Worm (Caenorhabditis elegans) whole organism, late embryonic: ENCODE data around the gene F32D1.3.

Experiments
- C08G9.2 ChIP-seq: sonication (generic microtip); optimal IDR thresholded peaks from 2 replicates; lab custom pipeline; 2016; ENCODE audit warnings: mild to moderate bottlenecking, missing genetic modification characterization, moderate library complexity, missing compliant biosample characterization
- C38D4.7 ChIP-seq: fragments of 200-800 bp; sonication (Bioruptor generic); optimal IDR thresholded peaks from 2 replicates; lab custom pipeline; 2018; ENCODE audit warnings: mild to moderate bottlenecking, missing genetic modification characterization, moderate library complexity, missing compliant biosample characterization
- K02D7.2 ChIP-seq: sonication (generic microtip); optimal IDR thresholded peaks from 2 replicates; lab custom pipeline; 2017; ENCODE audit warnings: mild to moderate bottlenecking, missing genetic modification characterization, missing compliant biosample characterization
- T23F11.4 ChIP-seq: fragments of 200-800 bp; sonication (Bioruptor generic); optimal IDR thresholded peaks from 2 replicates; lab custom pipeline; 2018; ENCODE audit warnings: mild to moderate bottlenecking, missing genetic modification characterization, missing compliant biosample characterization
- Y22D7AL.16 ChIP-seq: sonication (generic microtip); optimal IDR thresholded peaks from 2 replicates; lab custom pipeline; 2016; ENCODE audit warnings: missing genetic modification characterization, missing compliant biosample characterization
- ahr-1 ChIP-seq: sonication (generic microtip); optimal IDR thresholded peaks from 2 replicates; lab custom pipeline; 2016; ENCODE audit warnings: missing genetic modification characterization, missing compliant biosample characterization
- ama-1 ChIP-seq: fragments of 150-350 bp; optimal IDR thresholded peaks from 2 replicates; lab custom pipeline; 2014
- ceh-14 ChIP-seq: sonication (generic microtip); optimal IDR thresholded peaks from 2 replicates; lab custom pipeline; 2016; ENCODE audit warnings: missing genotype, missing genetic modification characterization, missing compliant biosample characterization
- ceh-18 ChIP-seq: sonication (generic microtip); optimal IDR thresholded peaks from 2 replicates; lab custom pipeline; 2016; ENCODE audit warnings: missing genetic modification characterization, missing compliant biosample characterization
- ceh-22 ChIP-seq: sonication (generic microtip); optimal IDR thresholded peaks from 2 replicates; lab custom pipeline; 2017; ENCODE audit warnings: missing biosample characterization, missing genetic modification characterization
- ceh-24 ChIP-seq: sonication (generic microtip); optimal IDR thresholded peaks from 2 replicates; lab custom pipeline; 2016; ENCODE audit warnings: mild to moderate bottlenecking, missing genetic modification characterization, missing compliant biosample characterization
- ceh-31 ChIP-seq: sonication (generic microtip); optimal IDR thresholded peaks from 2 replicates; lab custom pipeline; 2016; ENCODE audit warnings: missing genetic modification characterization, missing compliant biosample characterization
- ceh-45 ChIP-seq: fragments of 200-800 bp; sonication (Bioruptor generic); IDR thresholded peaks from 2 replicates; pipeline ENCODE4 v1.3.6; 2022; ENCODE audit warnings: missing genetic modification reagents, missing genetic modification characterization, missing compliant biosample characterization
- ceh-48 ChIP-seq: sonication (generic microtip); optimal IDR thresholded peaks from 2 replicates; lab custom pipeline; 2016; ENCODE audit warnings: missing genetic modification characterization, inconsistent platforms, missing compliant biosample characterization
- ceh-6 ChIP-seq: fragments of 200-800 bp; sonication (Bioruptor generic); optimal IDR thresholded peaks from 2 replicates; lab custom pipeline; 2018; ENCODE audit warnings: mild to moderate bottlenecking, missing genetic modification characterization, missing compliant biosample characterization
- ceh-9 ChIP-seq: sonication (generic microtip); optimal IDR thresholded peaks from 2 replicates; lab custom pipeline; 2016; ENCODE audit warnings: mild to moderate bottlenecking, missing genetic modification characterization, inconsistent platforms, missing compliant biosample characterization
- che-1 ChIP-seq: sonication (generic microtip); optimal IDR thresholded peaks from 2 replicates; lab custom pipeline; 2016; ENCODE audit warnings: mild to moderate bottlenecking, missing genetic modification characterization, missing compliant biosample characterization
- dmd-4 ChIP-seq: sonication (generic microtip); optimal IDR thresholded peaks from 2 replicates; lab custom pipeline; 2016; ENCODE audit warnings: borderline replicate concordance, missing genetic modification characterization, missing compliant biosample characterization
- dve-1 ChIP-seq: sonication (generic microtip); optimal IDR thresholded peaks from 2 replicates; lab custom pipeline; 2017; ENCODE audit warnings: antibody characterized with exemption, mild to moderate bottlenecking, missing genetic modification characterization, missing compliant biosample characterization
- eyg-1 ChIP-seq: sonication (generic microtip); optimal IDR thresholded peaks from 2 replicates; lab custom pipeline; 2016; ENCODE audit warnings: missing genotype, missing genetic modification characterization, missing compliant biosample characterization
- fax-1 ChIP-seq: sonication (generic microtip); optimal IDR thresholded peaks from 2 replicates; lab custom pipeline; 2016; ENCODE audit warnings: missing genotype, missing genetic modification characterization, missing compliant biosample characterization
- hlh-13 ChIP-seq: fragments of 200-800 bp; sonication (Bioruptor generic); optimal IDR thresholded peaks from 2 replicates; lab custom pipeline; 2018; ENCODE audit warnings: mild to moderate bottlenecking, missing genetic modification characterization, missing compliant biosample characterization
- hlh-30 ChIP-seq: sonication (generic microtip); optimal IDR thresholded peaks from 2 replicates; lab custom pipeline; 2017; ENCODE audit warnings: antibody characterized with exemption, missing genetic modification characterization, missing compliant biosample characterization; ENCODE audit not compliant: insufficient read depth
- madf-2 ChIP-seq: sonication (generic microtip); optimal IDR thresholded peaks from 2 replicates; lab custom pipeline; 2017; ENCODE audit warnings: missing genetic modification characterization, missing compliant biosample characterization
- nhr-11 ChIP-seq: fragments of 150-350 bp; optimal IDR thresholded peaks from 2 replicates; lab custom pipeline; 2014; ENCODE audit warnings: missing biosample characterization, missing genetic modification characterization
- npax-4 ChIP-seq: sonication (generic microtip); optimal IDR thresholded peaks from 2 replicates; lab custom pipeline; 2016; ENCODE audit warnings: missing genetic modification characterization, missing compliant biosample characterization
- odd-2 ChIP-seq: sonication (generic microtip); optimal IDR thresholded peaks from 2 replicates; lab custom pipeline; 2017; ENCODE audit warnings: antibody characterized with exemption, mild to moderate bottlenecking, missing genetic modification characterization, missing compliant biosample characterization
- pat-9 ChIP-seq: fragments of 200-800 bp; sonication (Bioruptor generic); optimal IDR thresholded peaks from 2 replicates; lab custom pipeline; 2018; ENCODE audit warnings: mild to moderate bottlenecking, missing genetic modification characterization, moderate library complexity, missing compliant biosample characterization
- pax-1 ChIP-seq: fragments of 150-350 bp; optimal IDR thresholded peaks from 2 replicates; lab custom pipeline; 2014; ENCODE audit warnings: missing biosample characterization, missing genetic modification characterization
- pha-4 ChIP-seq: fragments of 150-350 bp; optimal IDR thresholded peaks from 2 replicates; lab custom pipeline; 2018; ENCODE audit warnings: missing biosample characterization, missing genetic modification reagents, missing genetic modification characterization
- ref-2 ChIP-seq: sonication (generic microtip); optimal IDR thresholded peaks from 2 replicates; lab custom pipeline; 2016; ENCODE audit warnings: missing genetic modification characterization, missing compliant biosample characterization
- rnt-1 ChIP-seq: sonication (generic microtip); optimal IDR thresholded peaks from 2 replicates; lab custom pipeline; 2016; ENCODE audit warnings: missing genetic modification characterization, missing compliant biosample characterization
- sox-2 ChIP-seq: fragments of 200-800 bp; sonication (Bioruptor generic); IDR thresholded peaks from 2 replicates; pipeline ENCODE4 v1.3.6; 2022; ENCODE audit warnings: missing genetic modification reagents, missing genetic modification characterization, missing compliant biosample characterization
- syd-9 ChIP-seq: sonication (generic microtip); optimal IDR thresholded peaks from 2 replicates; lab custom pipeline; 2016; ENCODE audit warnings: mild to moderate bottlenecking, missing genetic modification characterization, moderate library complexity, missing compliant biosample characterization
- tbx-2 ChIP-seq: sonication (generic microtip); optimal IDR thresholded peaks from 2 replicates; lab custom pipeline; 2016; ENCODE audit warnings: missing genetic modification characterization, missing compliant biosample characterization
- tbx-7 ChIP-seq: sonication (generic microtip); optimal IDR thresholded peaks from 2 replicates; lab custom pipeline; 2016; ENCODE audit warnings: missing genotype, missing genetic modification characterization, missing compliant biosample characterization
- unc-42 ChIP-seq: sonication (generic microtip); optimal IDR thresholded peaks from 2 replicates; lab custom pipeline; 2016; ENCODE audit warnings: missing genotype, missing genetic modification characterization, missing compliant biosample characterization
- unc-86 ChIP-seq: sonication (generic microtip); optimal IDR thresholded peaks from 2 replicates; lab custom pipeline; 2016; ENCODE audit warnings: missing genetic modification characterization, missing compliant biosample characterization
- ztf-16 ChIP-seq: sonication (generic microtip); optimal IDR thresholded peaks from 2 replicates; lab custom pipeline; 2017; ENCODE audit warnings: missing genetic modification characterization, missing compliant biosample characterization

F32D1.3 gene

ce11 chrV:4387402-4387801, 26.0 kb upstream of the F32D1.3 start, which contains the start of gene F13A2.9:
Gene F13A2.9 (minus strand): TSS chrV:4387502.
- TF ChIP-seq che-1 (tag; lab: Kevin White, UChicago) (no peak), hlh-13 (GFP tag; lab: Kevin White, UChicago) (no peak), tbx-7 (tag; lab: Kevin White, UChicago) (no peak), ceh-9 (tag; lab: Kevin White, UChicago) (no peak), ceh-18 (tag; lab: Kevin White, UChicago) (no peak), tbx-2 (tag; lab: Kevin White, UChicago) (no peak), hlh-30 (tag; lab: Kevin White, UChicago) (no peak), unc-42 (no peak), npax-4 (tag; lab: Kevin White, UChicago) (no peak)
- TF ChIP-seq, all 69 proteins: peak for 0

DNA sequence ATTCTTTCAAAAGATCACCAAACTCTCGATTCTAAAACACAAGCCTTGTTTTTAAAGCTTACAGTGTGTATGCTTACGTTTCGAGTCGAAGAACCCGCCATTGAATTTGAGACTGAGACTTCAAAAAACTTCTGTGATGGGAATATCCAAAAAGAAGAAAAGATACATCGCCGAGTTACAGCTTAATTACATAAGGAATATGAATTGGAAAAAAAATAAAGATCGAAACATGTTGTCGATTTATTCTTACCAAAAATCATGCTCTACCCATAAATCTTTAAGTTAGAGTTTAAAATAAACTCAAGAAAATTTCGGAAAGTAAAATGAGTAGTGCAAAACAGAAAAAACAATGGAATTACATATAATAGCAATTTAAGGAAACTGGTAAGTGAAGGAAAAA, 24.8 kb upstream of the F32D1.3 start, which contains the start of gene F13A2.10:
TSS of gene F13A2.10 (minus strand) at position 101 of the 400 bp plus-strand sequence.
- TF ChIP-seq dve-1, result no peak
- no peak for TF ChIP-seq odd-2 (tag; lab: Kevin White, UChicago)
- TF ChIP-seq ceh-45 (GFP tag; lab: Robert Waterston, UW), result no peak
- TF ChIP-seq pax-1 (tag; lab: Kevin White, UChicago), result no peak

DNA sequence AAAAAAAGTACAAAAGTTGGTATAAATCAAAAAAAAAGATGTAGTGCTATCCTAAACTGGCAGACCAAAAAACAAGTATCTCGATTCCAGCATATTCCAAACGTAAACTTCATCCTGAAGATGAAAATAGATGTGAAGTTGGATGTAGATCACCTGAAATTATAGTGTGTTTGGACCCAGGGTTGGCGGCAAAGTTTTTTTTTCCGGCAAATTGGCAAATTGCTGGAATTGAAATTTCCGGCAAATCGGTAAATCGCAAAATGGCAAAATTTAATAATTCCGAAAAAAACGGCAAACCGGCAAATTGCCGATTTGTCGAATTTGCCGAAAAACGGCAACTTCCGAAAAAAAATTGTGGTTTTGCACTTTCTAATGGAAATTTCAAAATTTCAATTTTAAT, 23.1 kb upstream of the F32D1.3 start, which contains the start of gene F13A2.2:
TSS of gene F13A2.2 (minus strand) at position 101 of the 400 bp plus-strand sequence.
- TF ChIP-seq ceh-31 (tag; lab: Kevin White, UChicago) (no peak), hlh-13 (GFP tag; lab: Kevin White, UChicago) (no peak), ztf-16 (tag; lab: Kevin White, UChicago) (no peak), K02D7.2 (tag; lab: Kevin White, UChicago) (no peak), ceh-22 (tag; lab: Kevin White, UChicago) (no peak), ref-2 (tag; lab: Kevin White, UChicago) (no peak), syd-9 (tag; lab: Kevin White, UChicago) (no peak), ahr-1 (no peak), rnt-1 (tag; lab: Kevin White, UChicago) (no peak), npax-4 (tag; lab: Kevin White, UChicago) (no peak), ceh-9 (tag; lab: Kevin White, UChicago) (no peak), dmd-4 (tag; lab: Kevin White, UChicago) (no peak), C38D4.7 (GFP tag; lab: Kevin White, UChicago) (no peak), C08G9.2 (tag; lab: Kevin White, UChicago) (no peak)
- TF ChIP-seq, all 69 proteins: peak for 0

- TF ChIP-seq ceh-22 (tag; lab: Kevin White, UChicago) (no peak), fax-1 (tag; lab: Kevin White, UChicago) (no peak), ahr-1 (no peak), dve-1 (no peak), C38D4.7 (GFP tag; lab: Kevin White, UChicago) (no peak), hlh-30 (tag; lab: Kevin White, UChicago) (no peak), tbx-7 (tag; lab: Kevin White, UChicago) (no peak), madf-2 (tag; lab: Kevin White, UChicago) (no peak), T23F11.4 (no peak)
- TF ChIP-seq, all 69 proteins: peak for 0
These were observed 20.9 kb upstream of the F32D1.3 start, which contains the start of gene F13A2.1 for ce11 chrV:4382298-4382697. Gene F13A2.1 (minus strand): TSS chrV:4382398.

DNA sequence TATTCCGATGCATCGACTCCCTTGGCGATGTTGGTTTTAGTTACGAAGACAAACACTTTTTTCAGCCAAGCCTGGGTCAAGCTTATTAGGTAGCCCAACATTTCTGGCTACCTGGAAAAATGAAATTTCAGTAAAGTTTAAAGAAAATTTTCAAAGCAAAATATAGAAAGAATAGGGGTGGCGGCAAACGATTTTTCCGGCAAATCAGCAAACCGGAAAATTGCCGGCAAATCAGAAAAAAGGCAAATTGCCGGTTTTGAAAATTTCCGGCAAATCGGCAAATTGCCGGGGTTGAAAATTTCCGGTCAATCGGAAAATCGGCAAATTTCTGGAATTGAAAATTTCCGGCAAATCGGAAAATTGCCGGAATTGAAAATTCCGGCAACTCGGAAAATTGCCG, 16.3 kb upstream of the F32D1.3 start, which contains the start of gene F32D1.8:
TSS of gene F32D1.8 (minus strand) at position 101 of the 400 bp plus-strand sequence.
- TF ChIP-seq K02D7.2 (tag; lab: Kevin White, UChicago) (no peak), ceh-14 (tag; lab: Kevin White, UChicago) (no peak), ceh-9 (tag; lab: Kevin White, UChicago) (no peak), unc-42 (no peak), unc-86 (tag; lab: Kevin White, UChicago) (no peak), pha-4 (tag; lab: Kevin White, UChicago) (no peak), ceh-31 (tag; lab: Kevin White, UChicago) (no peak), pat-9 (no peak), ceh-48 (tag; lab: Kevin White, UChicago) (no peak), nhr-11 (tag; lab: Kevin White, UChicago) (no peak), Y22D7AL.16 (no peak), ztf-16 (tag; lab: Kevin White, UChicago) (no peak), sox-2 (GFP tag; lab: Robert Waterston, UW) (no peak), eyg-1 (tag; lab: Kevin White, UChicago) (no peak), rnt-1 (tag; lab: Kevin White, UChicago) (no peak), ceh-24 (tag; lab: Kevin White, UChicago) (no peak), ama-1 (lab: Kevin White, UChicago) (no peak), ceh-6 (GFP tag; lab: Kevin White, UChicago) (no peak)
